Fruit fly (Drosophila melanogaster) whole organism, prepupa: ENCODE measurements around the gene sro.
A peak's percentile ranks its signal among the peaks of the same experiment; 100 is the strongest.

Experiments used
- CG11294 ChIP-seq: fragments of 200-800 bp; sonication (Bioruptor generic); IDR thresholded peaks from 2 replicates; pipeline ENCODE4 v1.3.6; 2022; ENCODE audit warnings: missing biosample characterization, missing genetic modification characterization
- CG15336 ChIP-seq: fragments of 200-800 bp; sonication (Bioruptor generic); IDR thresholded peaks from 2 replicates; pipeline ENCODE4 v1.3.6; 2022; ENCODE audit warnings: missing biosample characterization, missing genetic modification characterization
- CG3032 ChIP-seq: fragments of 200-800 bp; optimal IDR thresholded peaks from 2 replicates; lab custom pipeline; 2019; ENCODE audit warnings: missing biosample characterization, mild to moderate bottlenecking, missing genetic modification characterization, moderate library complexity
- CG31627 ChIP-seq: fragments of 200-800 bp; sonication (Bioruptor generic); optimal IDR thresholded peaks from 3 replicates; lab custom pipeline; 2016; ENCODE audit warnings: missing biosample characterization, missing genetic modification characterization
- CG32006 ChIP-seq: fragments of 200-800 bp; sonication (Bioruptor generic); optimal IDR thresholded peaks from 3 replicates; lab custom pipeline; 2017; ENCODE audit warnings: missing biosample characterization, mild to moderate bottlenecking, missing genetic modification characterization
- CG3919 ChIP-seq: fragments of 200-800 bp; sonication (Bioruptor generic); optimal IDR thresholded peaks from 3 replicates; lab custom pipeline; 2016; ENCODE audit warnings: missing biosample characterization, missing genetic modification characterization
- CG6163 ChIP-seq: fragments of 200-800 bp; sonication (Bioruptor generic); IDR thresholded peaks from 3 replicates; pipeline ENCODE4 v1.3.6; 2022; ENCODE audit warnings: missing biosample characterization, missing genetic modification characterization
- CG6276 ChIP-seq: fragments of 200-800 bp; sonication (Bioruptor generic); optimal IDR thresholded peaks from 2 replicates; lab custom pipeline; 2017; ENCODE audit warnings: missing biosample characterization, mild to moderate bottlenecking, missing genetic modification characterization
- CG6808 ChIP-seq: fragments of 200-800 bp; sonication (Bioruptor generic); optimal IDR thresholded peaks from 3 replicates; lab custom pipeline; 2017; ENCODE audit warnings: missing biosample characterization, missing genetic modification characterization, mild to moderate bottlenecking, moderate library complexity, missing genetic modification reagents
- CG6854 ChIP-seq: fragments of 200-800 bp; sonication (Bioruptor generic); optimal IDR thresholded peaks from 2 replicates; lab custom pipeline; 2017; ENCODE audit warnings: missing biosample characterization, mild to moderate bottlenecking, missing genetic modification characterization
- CG8119 ChIP-seq: fragments of 200-800 bp; sonication (Bioruptor generic); IDR thresholded peaks from 3 replicates; pipeline ENCODE4 v1.3.6; 2022; ENCODE audit warnings: missing biosample characterization, missing genetic modification characterization
- CG9139 ChIP-seq: fragments of 200-800 bp; sonication (Bioruptor generic); optimal IDR thresholded peaks from 3 replicates; lab custom pipeline; 2017; ENCODE audit warnings: missing biosample characterization, mild to moderate bottlenecking, missing genetic modification characterization
- Eip75B ChIP-seq: fragments of 200-800 bp; sonication (Bioruptor generic); optimal IDR thresholded peaks from 3 replicates; lab custom pipeline; 2016; ENCODE audit warnings: missing biosample characterization, missing genetic modification characterization
- Eip78C ChIP-seq: fragments of 200-800 bp; sonication (Bioruptor generic); peaks from one replicate; lab custom pipeline; 2016; ENCODE audit warnings: missing biosample characterization, missing genetic modification characterization
- Hr38 ChIP-seq: sonication (Bioruptor generic); optimal IDR thresholded peaks from 2 replicates; lab custom pipeline; 2016; ENCODE audit warnings: missing biosample characterization, missing genetic modification characterization
- Hr39 ChIP-seq: fragments of 200-800 bp; sonication (Bioruptor generic); optimal IDR thresholded peaks from 2 replicates; lab custom pipeline; 2016; ENCODE audit warnings: missing biosample characterization, missing genetic modification characterization
- Hr4 ChIP-seq: fragments of 200-800 bp; sonication (Bioruptor generic); optimal IDR thresholded peaks from 3 replicates; lab custom pipeline; 2016; ENCODE audit warnings: missing biosample characterization, missing genetic modification characterization
- Lpt ChIP-seq: fragments of 200-800 bp; sonication (Bioruptor generic); optimal IDR thresholded peaks from 3 replicates; lab custom pipeline; 2016; ENCODE audit warnings: missing biosample characterization, missing genetic modification characterization
- Met ChIP-seq: fragments of 200-800 bp; sonication (Bioruptor generic); optimal IDR thresholded peaks from 3 replicates; lab custom pipeline; 2016; ENCODE audit warnings: missing biosample characterization, missing genetic modification characterization
- Smox ChIP-seq: fragments of 200-800 bp; sonication (Bioruptor generic); optimal IDR thresholded peaks from 3 replicates; lab custom pipeline; 2016; ENCODE audit warnings: missing biosample characterization, missing genetic modification characterization
- Sox14 ChIP-seq: fragments of 200-800 bp; sonication (Bioruptor generic); optimal IDR thresholded peaks from 3 replicates; lab custom pipeline; 2016; ENCODE audit warnings: missing biosample characterization, missing genetic modification characterization
- Sox15 ChIP-seq: fragments of 200-800 bp; sonication (Bioruptor generic); optimal IDR thresholded peaks from 3 replicates; lab custom pipeline; 2016; ENCODE audit warnings: missing biosample characterization, missing genetic modification characterization
- achi ChIP-seq: fragments of 200-800 bp; sonication (Bioruptor generic); optimal IDR thresholded peaks from 3 replicates; lab custom pipeline; 2016; ENCODE audit warnings: missing biosample characterization, missing genetic modification characterization
- acj6 ChIP-seq: fragments of 200-800 bp; sonication (Bioruptor generic); optimal IDR thresholded peaks from 3 replicates; lab custom pipeline; 2016; ENCODE audit warnings: missing biosample characterization, missing genetic modification characterization
- dsx ChIP-seq: fragments of 200-800 bp; optimal IDR thresholded peaks from 3 replicates; lab custom pipeline; 2019; ENCODE audit warnings: missing biosample characterization, mild to moderate bottlenecking, missing genetic modification characterization, moderate library complexity; ENCODE audit not compliant: poor library complexity, severe bottlenecking
- eg ChIP-seq: fragments of 200-800 bp; sonication (Bioruptor generic); IDR thresholded peaks from 3 replicates; pipeline ENCODE4 v1.3.6; 2022; ENCODE audit warnings: missing biosample characterization, missing genetic modification characterization
- fd85E ChIP-seq: fragments of 200-800 bp; sonication (Bioruptor generic); optimal IDR thresholded peaks from 3 replicates; lab custom pipeline; 2016; ENCODE audit warnings: missing biosample characterization, missing genetic modification characterization
- lz ChIP-seq: fragments of 200-800 bp; sonication (Bioruptor generic); optimal IDR thresholded peaks from 3 replicates; lab custom pipeline; 2016; ENCODE audit warnings: missing biosample characterization, missing genetic modification characterization
- ss ChIP-seq, 2 experiments: fragments of 200-800 bp; sonication (Bioruptor generic); optimal IDR thresholded peaks; 2 replicates in 1 of 2; 3 replicates in 1 of 2; lab custom pipeline; 2017 to 2018; ENCODE audit warnings: mild to moderate bottlenecking in 2 of 2, missing biosample characterization in 2 of 2, missing genetic modification characterization in 2 of 2, moderate library complexity in 1 of 2

Gene sro

dm6 chr3R:29802753-29803313 lies 8.4 kb downstream of the sro start, which contains the start of the genes Etfb and CG7789 (continued):
- TF ChIP-seq CG11294 (GFP tag; lab: Robert Waterston, UW) (peak; percentile 76), Hr39 (GFP tag; lab: Kevin White, UChicago) (peak; percentile 88), CG6276 (peak; percentile 94), CG6808 (GFP tag; lab: Kevin White, UChicago) (peak; percentile 96), achi (no peak), dsx (GFP tag; lab: Kevin White, UChicago) (peak; percentile 83), lz (GFP tag; lab: Kevin White, UChicago) (peak; percentile 88), fd85E (GFP tag; lab: Kevin White, UChicago) (no peak), CG9139 (GFP tag; lab: Kevin White, UChicago) (peak; percentile 98), Sox15 (GFP tag; lab: Kevin White, UChicago) (peak; percentile 82)

DNA sequence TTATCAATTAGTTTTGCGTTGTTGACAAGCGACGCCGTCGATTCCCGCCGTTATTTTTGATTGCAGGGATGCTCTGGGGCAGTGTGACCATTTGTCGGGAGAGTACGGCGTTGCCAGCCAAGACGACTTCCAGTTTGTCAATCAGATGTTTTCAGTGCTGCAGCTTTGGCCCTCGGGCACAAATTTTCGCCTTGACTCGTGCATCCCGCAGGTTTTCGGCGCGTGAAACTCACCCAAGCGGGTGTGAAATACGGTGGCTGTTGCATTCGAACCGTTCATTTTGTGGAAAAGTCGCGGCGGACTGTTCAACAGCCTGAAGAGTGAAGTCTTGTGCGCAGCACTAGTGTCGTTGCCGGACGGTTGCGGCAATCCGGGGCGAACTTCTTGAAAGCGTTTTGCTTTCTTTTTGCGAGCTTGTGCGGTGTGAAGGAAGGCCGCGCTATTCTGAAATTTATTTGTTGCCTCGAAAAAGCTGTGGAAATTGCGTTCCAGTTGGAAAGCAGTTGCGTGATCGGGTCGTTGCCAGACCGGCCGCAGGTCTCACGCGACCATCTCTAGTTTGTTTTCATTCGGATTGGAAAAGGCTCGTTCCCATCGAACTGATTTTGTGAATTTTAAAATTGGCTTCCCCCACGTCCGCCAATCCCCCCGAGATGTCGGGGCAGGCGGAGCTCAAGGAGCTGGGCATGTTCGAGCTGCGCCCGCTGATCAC lies 12.4 kb downstream of the sro start, which contains the start of the genes ca and ncd:
Gene ca (plus strand): TSS at position 130 of the 712 bp plus-strand sequence.
Gene ncd (minus strand): TSS at position 446 of the 712 bp plus-strand sequence.
- peak; percentile 15 for TF ChIP-seq CG31627 (GFP tag; lab: Kevin White, UChicago)
- no peak for TF ChIP-seq Eip75B (GFP tag; lab: Kevin White, UChicago)
- 0 out of 3 replicates have a peak, but pooled peaks have one; percentile 14 for TF ChIP-seq eg (GFP tag; lab: Robert Waterston, UW)

DNA sequence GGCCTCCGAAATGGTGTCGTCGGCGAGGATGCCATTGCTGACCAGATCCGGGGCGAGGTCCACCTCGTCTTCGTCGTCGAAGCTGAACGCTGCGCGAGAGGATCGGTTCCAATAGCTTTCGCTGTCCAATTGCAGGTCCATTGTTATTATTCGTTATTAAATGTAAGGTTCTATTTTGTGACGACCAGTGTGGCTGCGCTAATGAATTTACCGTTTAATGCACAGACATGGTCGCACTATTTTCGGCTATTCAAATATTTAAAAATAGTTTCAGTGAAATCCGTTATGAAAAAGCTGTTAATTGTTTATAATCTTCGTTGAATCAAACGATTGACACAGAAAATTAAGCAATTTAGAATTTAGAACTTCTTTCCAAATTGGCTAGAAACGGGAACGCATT lies 21.9 kb downstream of the sro start, which contains the start of gene Vps16B:
Gene Vps16B (minus strand): TSS at position 186 of the 400 bp plus-strand sequence.
- TF ChIP-seq CG31627 (GFP tag; lab: Kevin White, UChicago) (no peak), acj6 (no peak), Eip78C (no peak)

- no peak for TF ChIP-seq Lpt (GFP tag; lab: Kevin White, UChicago)
- no peak for TF ChIP-seq Hr38 (GFP tag; lab: Kevin White, UChicago)
- no peak for TF ChIP-seq ss (GFP tag; optimal IDR thresholded peaks at IDR 0.05; lab: Kevin White, UChicago)
- TF ChIP-seq lz (GFP tag; lab: Kevin White, UChicago), result no peak
- TF ChIP-seq achi, result no peak
- no peak for TF ChIP-seq CG3919 (GFP tag; lab: Kevin White, UChicago)
- TF ChIP-seq CG3032, result no peak
- TF ChIP-seq Hr4 (GFP tag; lab: Kevin White, UChicago), result no peak
- TF ChIP-seq Hr39 (GFP tag; lab: Kevin White, UChicago), result no peak
- no peak for TF ChIP-seq Smox (GFP tag; lab: Kevin White, UChicago)
- no peak for TF ChIP-seq acj6
- no peak for TF ChIP-seq Met (GFP tag; lab: Kevin White, UChicago)
- no peak for TF ChIP-seq CG32006
- no peak for TF ChIP-seq Sox15 (GFP tag; lab: Kevin White, UChicago)
These were observed 23.3 kb downstream of the sro start, which contains the start of gene CG7829 for dm6 chr3R:29817664-29818063. CG7829 (minus strand) TSS chr3R:29817764.

DNA sequence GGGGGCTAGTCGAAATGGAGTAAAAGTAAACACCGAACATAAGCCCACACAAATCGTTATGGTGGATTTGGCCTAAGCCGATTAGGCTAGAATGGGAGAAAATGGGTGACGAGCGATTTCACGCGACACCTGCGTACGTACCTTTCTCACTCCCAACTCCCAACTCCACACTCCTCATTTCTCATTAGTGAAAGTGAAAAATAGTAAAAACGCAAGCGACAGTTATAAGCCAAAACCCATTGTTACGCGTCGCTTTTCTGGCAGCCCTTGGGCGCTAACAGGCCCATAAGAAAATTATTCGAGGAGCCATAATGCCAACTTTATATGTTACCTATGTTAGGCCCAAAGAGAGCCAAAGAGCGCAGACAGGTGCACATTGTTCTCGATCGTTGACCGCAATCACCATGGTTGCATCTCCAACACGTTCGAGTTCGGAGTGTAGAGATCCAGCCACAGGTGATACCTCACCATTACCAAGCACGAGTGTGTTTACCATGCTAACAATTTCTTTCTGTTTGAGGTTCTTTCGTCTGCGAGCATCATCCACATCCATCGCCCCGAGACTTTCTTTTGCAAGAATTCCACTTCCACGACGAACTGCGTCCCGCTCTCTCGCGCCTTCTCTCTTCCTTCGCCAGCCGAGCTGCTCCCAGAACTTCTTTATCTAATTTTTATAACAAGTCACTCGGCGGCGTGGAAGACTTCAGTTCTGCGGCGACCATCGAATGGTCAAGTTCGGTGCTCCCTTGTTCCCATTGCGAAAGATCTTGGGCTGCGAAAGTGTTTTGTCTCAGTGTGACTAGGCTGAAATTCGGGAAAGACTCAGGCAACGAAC lies 24.3 kb downstream of the sro start, which contains the start of gene neo:
Gene neo (plus strand): TSS at position 698 of the 835 bp plus-strand sequence.
- peak; percentile 70 for TF ChIP-seq CG6854
- no peak for TF ChIP-seq Sox14 (GFP tag; lab: Kevin White, UChicago)
- TF ChIP-seq CG8119 (GFP tag; lab: Robert Waterston, UW), result no peak
- TF ChIP-seq CG6163 (GFP tag; lab: Robert Waterston, UW), result 0 out of 3 replicates have a peak, but pooled peaks have one; percentile 15
- no peak for TF ChIP-seq CG15336
- TF ChIP-seq eg (GFP tag; lab: Robert Waterston, UW), result peak; percentile 31; the same call in 1 of the 3 replicates
